Worm (Caenorhabditis elegans) whole organism, mixed stage, embryonic: ENCODE results near the gene C15H9.2.

Source experiments
- lin-13 ChIP-seq: fragments of 150-350 bp; optimal IDR thresholded peaks from 2 replicates; lab custom pipeline; 2014; ENCODE audit warnings: missing biosample characterization, missing genetic modification characterization
- nhr-12 ChIP-seq: fragments of 150-350 bp; optimal IDR thresholded peaks from 2 replicates; lab custom pipeline; 2014; ENCODE audit warnings: missing biosample characterization, missing genetic modification characterization
- nhr-28 ChIP-seq: fragments of 150-350 bp; optimal IDR thresholded peaks from 2 replicates; lab custom pipeline; 2014; ENCODE audit warnings: missing biosample characterization, missing genetic modification characterization
- nhr-76 ChIP-seq: sonication (generic microtip); optimal IDR thresholded peaks from 2 replicates; lab custom pipeline; 2017; ENCODE audit warnings: missing biosample characterization, missing genetic modification characterization
- sem-2 ChIP-seq: fragments of 200-800 bp; sonication (Bioruptor generic); optimal IDR thresholded peaks from 2 replicates; lab custom pipeline; 2018; ENCODE audit warnings: mild to moderate bottlenecking, missing genetic modification characterization, missing compliant biosample characterization
- unc-39 ChIP-seq: fragments of 150-350 bp; optimal IDR thresholded peaks from 2 replicates; lab custom pipeline; 2014; ENCODE audit warnings: missing biosample characterization, missing genetic modification characterization
- unc-62 ChIP-seq: fragments of 150-350 bp; optimal IDR thresholded peaks from 2 replicates; lab custom pipeline; 2014; ENCODE audit warnings: missing biosample characterization, missing genetic modification reagents, missing genetic modification characterization
- ztf-11 ChIP-seq: fragments of 150-350 bp; optimal IDR thresholded peaks from 2 replicates; lab custom pipeline; 2014; ENCODE audit warnings: missing biosample characterization, missing genetic modification characterization

DNA sequence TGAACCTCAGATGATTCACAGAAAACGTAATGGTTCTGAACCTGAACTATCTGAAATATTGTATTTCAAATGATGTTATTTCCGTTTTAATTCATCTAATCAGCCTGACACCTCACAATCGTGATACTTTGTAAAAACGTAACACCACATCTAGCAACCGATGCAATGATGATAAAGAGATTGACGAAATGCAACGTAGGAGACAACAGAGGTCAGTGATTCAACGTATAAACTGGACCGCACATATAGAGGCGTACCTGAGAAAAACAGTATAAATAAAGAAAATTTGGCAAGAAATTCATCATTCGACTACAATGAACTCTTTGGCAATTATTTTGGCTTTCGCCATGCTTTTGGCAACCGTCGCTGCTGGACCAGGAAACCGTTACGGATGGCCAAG lies 33.9 kb upstream of the C15H9.2 start, which contains the start of gene C45B2.2:
- TF ChIP-seq nhr-28 (tag; lab: Kevin White, UChicago) (no peak), ztf-11 (no peak), nhr-76 (tag; lab: Kevin White, UChicago) (no peak), unc-62 (no peak), sem-2 (GFP tag; lab: Kevin White, UChicago) (no peak), nhr-12 (tag; lab: Kevin White, UChicago) (no peak), lin-13 (tag; lab: Kevin White, UChicago) (no peak), unc-39 (no peak)
